Fruit fly (Drosophila melanogaster) whole organism, prepupa: ENCODE data around the gene CG14153.

Experiments used
- achi ChIP-seq: fragments of 200-800 bp; sonication (Bioruptor generic); optimal IDR thresholded peaks from 3 replicates; lab custom pipeline; 2016; ENCODE audit warnings: missing biosample characterization, missing genetic modification characterization
- fkh ChIP-seq: fragments of 200-800 bp; sonication (Bioruptor generic); optimal IDR thresholded peaks from 3 replicates; lab custom pipeline; 2017; ENCODE audit warnings: missing biosample characterization, mild to moderate bottlenecking, missing genetic modification characterization, moderate library complexity
- lz ChIP-seq: fragments of 200-800 bp; sonication (Bioruptor generic); optimal IDR thresholded peaks from 3 replicates; lab custom pipeline; 2016; ENCODE audit warnings: missing biosample characterization, missing genetic modification characterization
- net ChIP-seq: fragments of 200-800 bp; sonication (Bioruptor generic); optimal IDR thresholded peaks from 3 replicates; lab custom pipeline; 2016; ENCODE audit warnings: missing biosample characterization, missing genetic modification characterization
- salr ChIP-seq, 2 experiments: fragments of 200-800 bp; sonication (Bioruptor generic); optimal IDR thresholded peaks; 3 replicates each; lab custom pipeline; 2016 to 2018; ENCODE audit warnings: missing biosample characterization in 2 of 2, missing genetic modification characterization in 2 of 2, mild to moderate bottlenecking in 1 of 2
- vri ChIP-seq: fragments of 200-800 bp; sonication (Bioruptor generic); optimal IDR thresholded peaks from 3 replicates; lab custom pipeline; 2016; ENCODE audit warnings: missing biosample characterization, mild to moderate bottlenecking, missing genetic modification characterization

dm6 chr3L:10692459-10693217 is 49.3 kb downstream of the CG14153 start, which contains the start of gene CG33493:
- no peak for TF ChIP-seq lz (GFP tag; lab: Kevin White, UChicago)
- no peak for TF ChIP-seq net
- TF ChIP-seq salr (GFP tag; optimal IDR thresholded peaks at IDR 0.05; lab: Kevin White, UChicago), result no peak
- no peak for TF ChIP-seq achi (GFP tag; lab: Kevin White, UChicago)
- no peak for TF ChIP-seq fkh
- TF ChIP-seq vri (GFP tag; lab: Kevin White, UChicago), result no peak
